Worm (Caenorhabditis elegans) whole organism, early embryonic: Measurements from ENCODE around the gene B0284.3.

ENCODE experiments used
- B0310.2 ChIP-seq: sonication (generic microtip); optimal IDR thresholded peaks from 2 replicates; lab custom pipeline; 2016; ENCODE audit warnings: mild to moderate bottlenecking, missing genetic modification characterization, missing compliant biosample characterization
- F13C5.2 ChIP-seq: sonication (generic microtip); optimal IDR thresholded peaks from 2 replicates; lab custom pipeline; 2017; ENCODE audit warnings: mild to moderate bottlenecking, missing genetic modification characterization, inconsistent platforms, missing compliant biosample characterization
- aly-1 ChIP-seq: sonication (generic microtip); optimal IDR thresholded peaks from 2 replicates; lab custom pipeline; 2016; ENCODE audit warnings: missing genetic modification characterization, missing compliant biosample characterization
- ama-1 ChIP-seq: fragments of 150-350 bp; optimal IDR thresholded peaks from 2 replicates; lab custom pipeline; 2014
- ceh-13 ChIP-seq: fragments of 200-800 bp; sonication (Bioruptor generic); optimal IDR thresholded peaks from 2 replicates; lab custom pipeline; 2018; ENCODE audit warnings: mild to moderate bottlenecking, missing genetic modification characterization, missing compliant biosample characterization
- ceh-36 ChIP-seq: sonication (generic microtip); optimal IDR thresholded peaks from 2 replicates; lab custom pipeline; 2016; ENCODE audit warnings: missing genetic modification characterization, inconsistent platforms, missing compliant biosample characterization
- ets-7 ChIP-seq: sonication (generic microtip); optimal IDR thresholded peaks from 2 replicates; lab custom pipeline; 2016; ENCODE audit warnings: missing genotype, missing genetic modification characterization, missing compliant biosample characterization
- flt-1 ChIP-seq: fragments of 200-800 bp; sonication (Bioruptor generic); IDR thresholded peaks from 2 replicates; pipeline ENCODE4 v1.3.6; 2022; ENCODE audit warnings: missing genetic modification characterization, missing compliant biosample characterization
- hmbx-1 ChIP-seq: sonication (generic microtip); optimal IDR thresholded peaks from 2 replicates; lab custom pipeline; 2016; ENCODE audit warnings: mild to moderate bottlenecking, missing genetic modification characterization, missing compliant biosample characterization
- hmg-4 ChIP-seq: fragments of 200-800 bp; sonication (Bioruptor generic); optimal IDR thresholded peaks from 2 replicates; lab custom pipeline; 2018; ENCODE audit warnings: mild to moderate bottlenecking, missing genetic modification characterization, missing compliant biosample characterization
- hnd-1 ChIP-seq: sonication (generic microtip); optimal IDR thresholded peaks from 2 replicates; lab custom pipeline; 2016; ENCODE audit warnings: missing genetic modification characterization, missing compliant biosample characterization
- pes-1 ChIP-seq: fragments of 200-800 bp; sonication (Bioruptor generic); IDR thresholded peaks from 2 replicates; pipeline ENCODE4 v1.3.6; 2022; ENCODE audit warnings: missing genetic modification reagents, missing genetic modification characterization, missing compliant biosample characterization
- scrt-1 ChIP-seq: fragments of 200-800 bp; sonication (Bioruptor generic); IDR thresholded peaks from 2 replicates; pipeline ENCODE4 v1.3.6; 2022; ENCODE audit warnings: missing genetic modification characterization, missing compliant biosample characterization
- sea-1 ChIP-seq: fragments of 200-800 bp; sonication (Bioruptor generic); conservative IDR thresholded peaks from 2 replicates; pipeline ENCODE4 v1.3.6; 2022; ENCODE audit warnings: missing genetic modification characterization, missing compliant biosample characterization
- tbx-11 ChIP-seq: fragments of 200-800 bp; sonication (Bioruptor generic); IDR thresholded peaks from 2 replicates; pipeline ENCODE4 v1.3.6; 2022; ENCODE audit warnings: missing genetic modification characterization, missing compliant biosample characterization
- tbx-37 ChIP-seq: fragments of 200-800 bp; sonication (Bioruptor generic); conservative IDR thresholded peaks from 2 replicates; pipeline ENCODE4 v1.3.6; 2022; ENCODE audit warnings: missing genetic modification reagents, missing genetic modification characterization, missing compliant biosample characterization
- tra-4 ChIP-seq: sonication (generic microtip); optimal IDR thresholded peaks from 2 replicates; lab custom pipeline; 2017; ENCODE audit warnings: missing genetic modification characterization, missing compliant biosample characterization

The B0284.3 gene

DNA sequence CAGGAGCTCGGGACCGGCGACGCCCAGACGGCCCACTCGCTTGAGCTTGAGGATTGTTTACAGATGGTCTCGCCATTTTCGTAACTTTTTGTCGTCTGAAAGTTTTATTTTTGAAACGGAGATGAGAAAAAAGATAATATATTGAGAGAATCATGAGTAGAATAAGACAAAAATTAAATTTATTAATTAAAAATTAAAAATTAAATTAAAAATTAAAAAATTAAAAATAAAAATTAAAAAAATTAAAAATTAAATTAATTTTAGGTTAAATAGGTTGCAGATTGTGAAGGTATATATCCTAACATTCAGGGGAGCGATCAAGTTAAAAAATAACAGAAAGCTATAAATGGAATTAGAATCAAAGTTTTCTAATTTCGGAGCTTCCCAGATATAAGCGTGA lies at the start of gene B0284.3:
B0284.3 (minus strand) TSS at position 101 of the 400 bp plus-strand sequence.
- TF ChIP-seq ets-7 (tag; lab: Kevin White, UChicago), result no peak

DNA sequence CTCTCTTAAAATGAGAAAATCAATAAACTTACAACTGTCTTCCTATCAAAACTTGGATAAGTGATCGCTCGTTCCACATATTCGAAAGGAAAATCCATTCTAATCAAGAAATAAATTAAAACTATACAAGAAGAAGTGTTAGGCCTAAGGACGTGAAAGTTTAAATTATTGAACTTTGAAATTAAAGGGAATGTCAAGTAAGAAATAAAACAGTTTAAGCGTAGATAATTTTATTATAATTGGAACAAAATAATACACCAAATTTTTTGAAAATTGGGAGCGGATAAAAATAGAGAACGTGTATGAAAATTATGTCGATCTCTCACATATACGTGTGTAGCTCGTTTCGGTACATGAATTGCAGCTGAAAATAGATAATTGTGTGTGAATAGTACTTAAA lies 49.8 kb upstream of the B0284.3 start, which contains the start of gene C28A5.6:
C28A5.6 (minus strand) TSS at position 101 of the 400 bp plus-strand sequence.
- no peak for TF ChIP-seq sea-1
- TF ChIP-seq hnd-1 (tag; lab: Kevin White, UChicago), result no peak
- TF ChIP-seq ama-1 (lab: Kevin White, UChicago), result no peak
- TF ChIP-seq tra-4 (tag; lab: Kevin White, UChicago), result no peak
- no peak for TF ChIP-seq B0310.2 (tag; lab: Kevin White, UChicago)
- no peak for TF ChIP-seq pes-1 (GFP tag; lab: Robert Waterston, UW)
- TF ChIP-seq hmbx-1 (tag; lab: Kevin White, UChicago), result no peak
- no peak for TF ChIP-seq aly-1
- no peak for TF ChIP-seq tbx-37 (GFP tag; lab: Robert Waterston, UW)
- TF ChIP-seq ceh-36 (tag; lab: Kevin White, UChicago), result no peak
- no peak for TF ChIP-seq scrt-1 (GFP tag; lab: Robert Waterston, UW)
- TF ChIP-seq F13C5.2 (tag; lab: Kevin White, UChicago), result no peak
- no peak for TF ChIP-seq tbx-11 (GFP tag; lab: Robert Waterston, UW)

DNA sequence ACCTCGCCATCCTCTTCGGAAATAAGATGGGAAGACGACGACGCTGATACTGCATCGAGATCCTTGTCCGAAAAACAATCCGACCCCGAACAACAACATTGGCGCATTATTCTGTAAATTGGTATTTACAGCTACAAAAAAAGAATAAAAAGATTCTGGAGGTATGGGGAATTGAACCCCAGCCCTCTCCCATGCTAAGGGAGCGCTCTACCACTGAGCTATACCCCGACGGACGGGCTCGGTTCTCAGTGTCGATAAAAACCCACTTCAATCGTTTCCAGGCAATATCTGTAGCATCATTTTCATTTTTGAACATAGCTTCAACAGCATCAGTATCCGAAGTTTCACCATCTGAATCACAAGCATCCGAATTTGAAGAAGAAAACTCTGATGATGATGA lies 49.2 kb upstream of the B0284.3 start:
- peak; percentile 27 for TF ChIP-seq ceh-36 (tag; lab: Kevin White, UChicago)
- TF ChIP-seq hmbx-1 (tag; lab: Kevin White, UChicago), result no peak
- peak; percentile 27 for TF ChIP-seq hnd-1 (tag; lab: Kevin White, UChicago)
- no peak for TF ChIP-seq B0310.2 (tag; lab: Kevin White, UChicago)
- TF ChIP-seq tbx-37 (GFP tag; lab: Robert Waterston, UW), result peak; percentile 46; the same call in 1 of the 2 replicates
- TF ChIP-seq ets-7 (tag; lab: Kevin White, UChicago), result no peak
- no peak for TF ChIP-seq tra-4 (tag; lab: Kevin White, UChicago)
- TF ChIP-seq sea-1, result 0 out of 2 replicates have a peak, but pooled peaks have one; percentile 66
- peak; percentile 28 for TF ChIP-seq hmg-4 (GFP tag; lab: Kevin White, UChicago)
- TF ChIP-seq ceh-13, result peak; percentile 15
- TF ChIP-seq pes-1 (GFP tag; lab: Robert Waterston, UW), result no peak; the same call in none of the 2 replicates
- TF ChIP-seq scrt-1 (GFP tag; lab: Robert Waterston, UW), result peak; percentile 79
- peak; percentile 78 for TF ChIP-seq flt-1 (GFP tag; lab: Robert Waterston, UW)
- peak; percentile 75 for TF ChIP-seq tbx-11 (GFP tag; lab: Robert Waterston, UW)
- TF ChIP-seq aly-1, result peak; percentile 48
- TF ChIP-seq F13C5.2 (tag; lab: Kevin White, UChicago), result no peak

DNA sequence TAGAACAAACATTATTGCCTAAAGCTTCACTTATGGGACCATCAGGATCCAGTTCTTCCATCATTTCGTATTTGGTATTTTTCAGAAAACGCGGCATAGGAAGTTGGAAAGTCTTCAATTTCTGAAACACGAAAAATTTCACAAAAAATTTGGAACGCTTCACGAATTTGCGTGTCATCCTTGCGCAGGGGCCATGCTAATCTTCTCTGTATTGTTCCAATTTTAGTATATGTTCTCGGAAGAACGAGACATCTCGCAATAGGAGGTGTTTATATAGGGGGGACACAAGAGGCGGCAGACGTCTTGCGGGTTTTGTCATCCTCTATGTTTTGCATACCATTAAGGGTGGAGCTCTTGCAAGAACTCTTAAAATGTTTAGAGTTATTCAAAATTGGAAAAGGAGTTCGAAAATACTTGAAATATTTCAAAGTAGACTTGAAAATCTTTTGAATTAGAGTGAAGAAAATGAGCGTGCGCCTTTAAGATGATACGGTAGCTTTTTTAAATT lies 47.1 kb upstream of the B0284.3 start:
- TF ChIP-seq tra-4 (tag; lab: Kevin White, UChicago) (peak; percentile 34), B0310.2 (tag; lab: Kevin White, UChicago) (peak; percentile 59), pes-1 (GFP tag; lab: Robert Waterston, UW) (peak; percentile 93), hnd-1 (tag; lab: Kevin White, UChicago) (peak; percentile 45), ceh-13 (peak; percentile 42), sea-1 (peak; percentile 90), ceh-36 (tag; lab: Kevin White, UChicago) (peak; percentile 78), flt-1 (GFP tag; lab: Robert Waterston, UW) (peak; percentile 81), aly-1 (peak; percentile 80), scrt-1 (GFP tag; lab: Robert Waterston, UW) (peak; percentile 92), F13C5.2 (tag; lab: Kevin White, UChicago) (peak; percentile 54), tbx-37 (GFP tag; lab: Robert Waterston, UW) (peak; percentile 87), tbx-11 (GFP tag; lab: Robert Waterston, UW) (peak; percentile 89), hmg-4 (GFP tag; lab: Kevin White, UChicago) (peak; percentile 85), ets-7 (tag; lab: Kevin White, UChicago) (peak; percentile 10), hmbx-1 (tag; lab: Kevin White, UChicago) (peak; percentile 56)

DNA sequence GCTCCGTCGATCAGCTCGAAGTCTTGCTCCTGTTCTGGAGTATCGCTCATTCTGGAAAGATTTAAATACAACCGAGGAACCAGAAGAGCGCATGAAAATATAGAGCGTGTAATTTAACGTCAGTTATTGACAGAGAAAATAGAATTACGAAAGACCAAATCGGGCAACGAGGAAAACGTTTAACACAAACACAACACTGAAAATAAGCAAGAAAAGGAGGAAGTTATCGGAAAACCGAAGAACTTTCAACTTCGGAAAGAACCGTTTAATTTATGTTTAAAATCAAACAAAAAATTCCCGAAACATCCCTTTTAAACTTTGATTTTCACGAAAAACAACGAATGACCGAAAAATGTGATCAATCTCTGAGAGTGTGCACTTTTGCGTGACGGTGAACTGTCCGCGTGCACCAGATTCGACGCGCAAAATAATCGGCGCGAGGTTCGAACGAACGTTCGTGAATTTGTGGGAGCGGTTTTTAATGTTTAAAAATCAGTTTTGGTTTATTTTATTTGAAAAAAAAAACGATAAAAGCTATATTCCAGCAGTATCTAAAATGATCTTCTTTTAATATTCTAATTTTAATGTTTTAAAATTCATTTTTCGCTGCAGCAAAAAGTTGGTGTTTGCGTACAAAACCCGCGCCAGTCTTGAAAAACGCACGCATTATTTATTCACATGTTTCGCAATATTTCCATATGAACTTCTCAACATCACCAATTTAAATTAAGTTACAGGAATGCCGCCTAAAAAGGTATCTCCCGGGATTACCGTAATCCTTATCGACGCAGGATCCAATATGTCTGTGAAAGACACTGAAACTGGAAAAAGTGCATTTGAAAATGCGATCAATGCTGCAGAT lies 39.7 kb upstream of the B0284.3 start, which contains the start of the genes R07E5.7 and cku-80:
R07E5.7 (minus strand) TSS at position 51 of the 862 bp plus-strand sequence.
cku-80 (plus strand) TSS at position 732 of the 862 bp plus-strand sequence.
- no peak for TF ChIP-seq aly-1
- TF ChIP-seq ceh-13, result no peak
- TF ChIP-seq tbx-11 (GFP tag; lab: Robert Waterston, UW), result 0 out of 2 replicates have a peak, but pooled peaks have one; percentile 44
- TF ChIP-seq sea-1, result no peak
- TF ChIP-seq flt-1 (GFP tag; lab: Robert Waterston, UW), result 0 out of 2 replicates have a peak, but pooled peaks have one; percentile 17
- peak; percentile 61 for TF ChIP-seq F13C5.2 (tag; lab: Kevin White, UChicago)

DNA sequence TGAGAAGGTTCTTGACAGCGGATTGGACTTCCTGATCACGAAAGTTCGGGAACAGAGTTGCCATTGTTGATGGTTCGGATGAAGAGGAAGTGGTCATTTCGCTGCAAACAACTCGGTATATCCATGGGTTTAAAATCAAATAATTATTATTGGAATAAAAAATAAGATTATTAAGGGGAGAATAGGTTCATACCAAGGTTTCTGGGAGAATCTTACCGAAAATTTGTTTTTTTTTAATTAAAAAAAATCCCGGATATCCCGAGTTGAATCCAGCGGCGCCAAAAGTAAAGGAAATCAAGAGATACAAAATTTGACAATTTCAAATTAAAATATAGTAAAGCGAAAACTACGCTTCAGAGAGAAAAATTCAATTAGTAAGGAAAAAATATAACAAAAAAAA lies 38.3 kb upstream of the B0284.3 start, which contains the start of the genes R07E5.19 and pdcd-2:
R07E5.19 (minus strand) TSS at position 101 of the 400 bp plus-strand sequence.
pdcd-2 (minus strand) TSS at position 102 of the 400 bp plus-strand sequence.
- TF ChIP-seq hnd-1 (tag; lab: Kevin White, UChicago) (no peak), tbx-11 (GFP tag; lab: Robert Waterston, UW) (no peak), ama-1 (lab: Kevin White, UChicago) (no peak), ceh-13 (no peak), scrt-1 (GFP tag; lab: Robert Waterston, UW) (no peak), tbx-37 (GFP tag; lab: Robert Waterston, UW) (no peak), tra-4 (tag; lab: Kevin White, UChicago) (no peak), aly-1 (no peak), F13C5.2 (tag; lab: Kevin White, UChicago) (no peak), flt-1 (GFP tag; lab: Robert Waterston, UW) (no peak), ets-7 (tag; lab: Kevin White, UChicago) (no peak)
